Fruit fly (Drosophila melanogaster) whole organism, pupa: ENCODE data around the gene CG10907.

ENCODE experiments used
- CG12605 ChIP-seq: fragments of 200-800 bp; sonication (Bioruptor generic); IDR thresholded peaks from 2 replicates; pipeline ENCODE4 v1.3.6; 2022; ENCODE audit warnings: missing biosample characterization, missing genetic modification characterization
- CG13204 ChIP-seq: fragments of 200-800 bp; sonication (Bioruptor generic); optimal IDR thresholded peaks from 2 replicates; lab custom pipeline; 2018; ENCODE audit warnings: missing biosample characterization, mild to moderate bottlenecking, missing genetic modification characterization, moderate library complexity
- CG14655 ChIP-seq: fragments of 200-800 bp; sonication (Bioruptor generic); optimal IDR thresholded peaks from 3 replicates; lab custom pipeline; 2017; ENCODE audit warnings: mild to moderate bottlenecking, missing biosample characterization, missing genetic modification reagents, missing genetic modification characterization
- CG4496 ChIP-seq: fragments of 200-800 bp; sonication (Bioruptor generic); IDR thresholded peaks from 3 replicates; pipeline ENCODE4 v1.3.6; 2022; ENCODE audit warnings: missing biosample characterization, missing genetic modification characterization
- D1 ChIP-seq: fragments of 200-800 bp; sonication (Bioruptor generic); optimal IDR thresholded peaks from 2 replicates; lab custom pipeline; 2018; ENCODE audit warnings: missing biosample characterization, mild to moderate bottlenecking, missing genetic modification characterization, moderate library complexity
- Pif1A ChIP-seq: fragments of 200-800 bp; sonication (Bioruptor generic); optimal IDR thresholded peaks from 3 replicates; lab custom pipeline; 2016; ENCODE audit warnings: missing biosample characterization, missing genetic modification characterization
- Pif1B ChIP-seq: fragments of 200-800 bp; sonication (Bioruptor generic); optimal IDR thresholded peaks from 3 replicates; lab custom pipeline; 2016; ENCODE audit warnings: missing biosample characterization, missing genetic modification characterization
- fd96Ca ChIP-seq: fragments of 200-800 bp; sonication (Bioruptor generic); IDR thresholded peaks from 3 replicates; pipeline ENCODE4 v1.3.6; 2022; ENCODE audit warnings: missing biosample characterization, missing genetic modification characterization
- rn ChIP-seq: fragments of 200-800 bp; sonication (Bioruptor generic); IDR thresholded peaks from 2 replicates; pipeline ENCODE4 v1.3.6; 2022; ENCODE audit warnings: missing biosample characterization, missing genetic modification characterization

- TF ChIP-seq fd96Ca (no peak), CG14655 (no peak), rn (GFP tag; lab: Robert Waterston, UW) (no peak), CG12605 (GFP tag; lab: Robert Waterston, UW) (no peak), CG13204 (GFP tag; lab: Kevin White, UChicago) (no peak), Pif1B (GFP tag; lab: Kevin White, UChicago) (no peak), D1 (tag; lab: Kevin White, UChicago) (no peak), Pif1A (GFP tag; lab: Kevin White, UChicago) (no peak), CG4496 (no peak)
These were observed 21.3 kb downstream of the CG10907 start, which contains the start of gene Cubn2 for dm6 chr3L:11814655-11815054.
